Fruit fly (Drosophila melanogaster) whole organism, embryonic: ENCODE results near the gene CG31141.

Source experiments
- B-H2 ChIP-seq: fragments of 200-800 bp; sonication (Bioruptor generic); optimal IDR thresholded peaks from 2 replicates; lab custom pipeline; 2018; ENCODE audit warnings: missing biosample characterization, mild to moderate bottlenecking, missing genetic modification characterization
- Blimp-1 ChIP-seq: fragments of 200-800 bp; sonication (Bioruptor generic); optimal IDR thresholded peaks from 3 replicates; lab custom pipeline; 2018; ENCODE audit warnings: missing biosample characterization, missing genetic modification characterization, mild to moderate bottlenecking, moderate library complexity, missing genetic modification reagents
- CG10979 ChIP-seq: fragments of 200-800 bp; sonication (Bioruptor generic); optimal IDR thresholded peaks from 2 replicates; lab custom pipeline; 2018; ENCODE audit warnings: missing biosample characterization, mild to moderate bottlenecking, missing genetic modification characterization, moderate library complexity
- CG12299 ChIP-seq: fragments of 200-800 bp; sonication (Bioruptor generic); optimal IDR thresholded peaks from 2 replicates; lab custom pipeline; 2018; ENCODE audit warnings: missing biosample characterization, mild to moderate bottlenecking, missing genetic modification characterization
- CG16813 ChIP-seq: fragments of 200-800 bp; sonication (Bioruptor generic); IDR thresholded peaks from 3 replicates; pipeline ENCODE4 v1.3.6; 2022; ENCODE audit warnings: missing biosample characterization, missing genetic modification characterization; ENCODE audit not compliant: partially characterized antibody
- CG16815 ChIP-seq: fragments of 200-800 bp; sonication (Bioruptor generic); optimal IDR thresholded peaks from 3 replicates; lab custom pipeline; 2017; ENCODE audit warnings: missing biosample characterization, mild to moderate bottlenecking, missing genetic modification characterization
- CG17328 ChIP-seq: fragments of 200-800 bp; sonication (Bioruptor generic); IDR thresholded peaks from 2 replicates; pipeline ENCODE4 v1.3.6; 2022; ENCODE audit warnings: missing biosample characterization, missing genetic modification characterization
- CG18262 ChIP-seq: fragments of 200-800 bp; optimal IDR thresholded peaks from 3 replicates; lab custom pipeline; 2019; ENCODE audit warnings: missing biosample characterization, mild to moderate bottlenecking, missing genetic modification characterization, moderate library complexity
- CG2116 ChIP-seq: fragments of 200-800 bp; sonication (Bioruptor generic); optimal IDR thresholded peaks from 3 replicates; lab custom pipeline; 2018; ENCODE audit warnings: missing biosample characterization, mild to moderate bottlenecking, missing genetic modification characterization
- CG31224 ChIP-seq: fragments of 200-800 bp; sonication (Bioruptor generic); IDR thresholded peaks from 2 replicates; pipeline ENCODE4 v1.3.6; 2022; ENCODE audit warnings: missing biosample characterization, missing genetic modification characterization
- CG3163 ChIP-seq: fragments of 200-800 bp; sonication (Bioruptor generic); optimal IDR thresholded peaks from 3 replicates; lab custom pipeline; 2016; ENCODE audit warnings: missing biosample characterization, missing genetic modification characterization
- CG4328 ChIP-seq: fragments of 200-800 bp; sonication (Bioruptor generic); optimal IDR thresholded peaks from 3 replicates; lab custom pipeline; 2017; ENCODE audit warnings: missing biosample characterization, missing genetic modification reagents, missing genetic modification characterization
- CG6791 ChIP-seq: fragments of 200-800 bp; sonication (Bioruptor generic); IDR thresholded peaks from 3 replicates; pipeline ENCODE4 v1.3.6; 2022; ENCODE audit warnings: missing biosample characterization, missing genetic modification characterization; ENCODE audit not compliant: partially characterized antibody
- CG8478 ChIP-seq: fragments of >200 bp; optimal IDR thresholded peaks from 2 replicates; lab custom pipeline; 2018
- CTCF ChIP-seq: fragments of 200-800 bp; sonication (Bioruptor generic); optimal IDR thresholded peaks from 2 replicates; lab custom pipeline; 2017; ENCODE audit warnings: missing biosample characterization, mild to moderate bottlenecking, missing genetic modification characterization, moderate library complexity
- CkIIα-i1 ChIP-seq: fragments of 200-800 bp; sonication (Bioruptor generic); IDR thresholded peaks from 2 replicates; pipeline ENCODE4 v1.3.6; 2022; ENCODE audit warnings: missing biosample characterization, missing genetic modification characterization
- Drgx ChIP-seq: fragments of 200-800 bp; sonication (Bioruptor generic); IDR thresholded peaks from 2 replicates; pipeline ENCODE4 v1.3.6; 2022; ENCODE audit warnings: missing biosample characterization, missing genetic modification characterization
- HmgZ ChIP-seq: fragments of 200-800 bp; sonication (Bioruptor generic); optimal IDR thresholded peaks from 2 replicates; lab custom pipeline; 2018; ENCODE audit warnings: missing biosample characterization, mild to moderate bottlenecking, missing genetic modification characterization
- Hmr ChIP-seq: fragments of 200-800 bp; sonication (Bioruptor generic); optimal IDR thresholded peaks from 3 replicates; lab custom pipeline; 2017; ENCODE audit warnings: mild to moderate bottlenecking, missing biosample characterization, missing genetic modification reagents, missing genetic modification characterization
- Hr3 ChIP-seq: fragments of 200-800 bp; sonication (Bioruptor generic); optimal IDR thresholded peaks from 3 replicates; lab custom pipeline; 2016; ENCODE audit warnings: missing biosample characterization, missing genetic modification characterization
- Hr39 ChIP-seq: fragments of >200 bp; optimal IDR thresholded peaks from 2 replicates; lab custom pipeline; 2017
- Lpt ChIP-seq: fragments of >200 bp; optimal IDR thresholded peaks from 2 replicates; lab custom pipeline; 2018; ENCODE audit warnings: missing biosample characterization, missing genetic modification characterization
- MBD-R2 ChIP-seq: fragments of 200-800 bp; sonication (Bioruptor generic); IDR thresholded peaks from 2 replicates; pipeline ENCODE4 v1.3.6; 2022; ENCODE audit warnings: missing biosample characterization, missing genetic modification characterization
- Med ChIP-seq: fragments of 200-800 bp; sonication (Bioruptor generic); peaks from one replicate; lab custom pipeline; 2016; ENCODE audit warnings: missing biosample characterization, missing genetic modification characterization, mild to moderate bottlenecking, inconsistent platforms, moderate library complexity
- Stat92E ChIP-seq, 3 experiments: fragments of >200 bp in 2 of 3; fragments of 200-800 bp in 1 of 3; sonication (Bioruptor generic) in 1 of 3; optimal IDR thresholded peaks; 2 replicates each; lab custom pipeline; 2017 to 2019; ENCODE audit warnings: missing biosample characterization in 3 of 3, missing genetic modification characterization in 3 of 3, mild to moderate bottlenecking in 1 of 3, moderate library complexity in 1 of 3
- bbx ChIP-seq: fragments of 200-800 bp; sonication (Bioruptor generic); IDR thresholded peaks from 2 replicates; pipeline ENCODE4 v1.3.6; 2022; ENCODE audit warnings: missing biosample characterization, missing genetic modification characterization; ENCODE audit not compliant: partially characterized antibody
- bcd ChIP-seq: fragments of 200-800 bp; sonication (Bioruptor generic); optimal IDR thresholded peaks from 2 replicates; lab custom pipeline; 2017; ENCODE audit warnings: missing biosample characterization, mild to moderate bottlenecking, missing genetic modification characterization
- cato ChIP-seq: fragments of 200-800 bp; sonication (Bioruptor generic); optimal IDR thresholded peaks from 2 replicates; lab custom pipeline; 2016; ENCODE audit warnings: missing biosample characterization, missing genetic modification characterization, borderline replicate concordance
- dm ChIP-seq: fragments of 200-800 bp; sonication (Bioruptor generic); optimal IDR thresholded peaks from 3 replicates; lab custom pipeline; 2016; ENCODE audit warnings: missing biosample characterization, missing genetic modification characterization
- gem ChIP-seq: fragments of 200-800 bp; sonication (Bioruptor generic); optimal IDR thresholded peaks from 2 replicates; lab custom pipeline; 2019; ENCODE audit warnings: missing biosample characterization, mild to moderate bottlenecking, missing genetic modification characterization, moderate library complexity
- her ChIP-seq: fragments of 200-800 bp; sonication (Bioruptor generic); optimal IDR thresholded peaks from 2 replicates; lab custom pipeline; 2016; ENCODE audit warnings: missing biosample characterization, missing genetic modification characterization
- insv ChIP-seq, 2 experiments: fragments of 200-800 bp; sonication (Bioruptor generic); optimal IDR thresholded peaks; 3 replicates each; lab custom pipeline; 2016 to 2018; ENCODE audit warnings: missing biosample characterization in 2 of 2, missing genetic modification characterization in 2 of 2
- jigr1 ChIP-seq: fragments of 200-800 bp; sonication (Bioruptor generic); IDR thresholded peaks from 3 replicates; pipeline ENCODE4 v1.3.6; 2022; ENCODE audit warnings: missing biosample characterization, missing genetic modification characterization
- maf-S ChIP-seq: fragments of 200-800 bp; sonication (Bioruptor generic); optimal IDR thresholded peaks from 2 replicates; lab custom pipeline; 2016; ENCODE audit warnings: missing biosample characterization, missing genetic modification characterization
- pb ChIP-seq: fragments of 200-800 bp; sonication (Bioruptor generic); optimal IDR thresholded peaks from 3 replicates; lab custom pipeline; 2016; ENCODE audit warnings: missing biosample characterization, missing genetic modification characterization
- sens ChIP-seq: fragments of 200-800 bp; sonication (Bioruptor generic); peaks from one replicate; lab custom pipeline; 2016; ENCODE audit warnings: missing biosample characterization, missing genetic modification characterization
- sna ChIP-seq: fragments of 200-800 bp; sonication (Bioruptor generic); IDR thresholded peaks from 2 replicates; pipeline ENCODE4 v1.3.6; 2022; ENCODE audit warnings: missing biosample characterization, missing genetic modification characterization; ENCODE audit not compliant: partially characterized antibody
- stwl ChIP-seq: fragments of 200-800 bp; sonication (Bioruptor generic); optimal IDR thresholded peaks from 3 replicates; lab custom pipeline; 2018; ENCODE audit warnings: missing biosample characterization, mild to moderate bottlenecking, missing genetic modification characterization, moderate library complexity
- tap ChIP-seq: fragments of 200-800 bp; optimal IDR thresholded peaks from 3 replicates; lab custom pipeline; 2019; ENCODE audit warnings: missing biosample characterization, mild to moderate bottlenecking, missing genetic modification characterization, moderate library complexity
- tgo ChIP-seq: fragments of 200-800 bp; sonication (Bioruptor generic); IDR thresholded peaks from 3 replicates; pipeline ENCODE4 v1.3.6; 2022; ENCODE audit warnings: missing biosample characterization, missing genetic modification characterization
- vvl ChIP-seq: fragments of 200-800 bp; sonication (Bioruptor generic); IDR thresholded peaks from 2 replicates; pipeline ENCODE4 v1.3.6; 2022; ENCODE audit warnings: missing biosample characterization, missing genetic modification characterization

The CG31141 gene

dm6 chr3R:23900092-23900491, 23.0 kb upstream of the CG31141 start:
- TF ChIP-seq CG10979 = peak; percentile 60
- no peak for TF ChIP-seq vvl (GFP tag; lab: Robert Waterston, UW)
- TF ChIP-seq Hr3 = no peak
- peak; percentile 81 for TF ChIP-seq CTCF (GFP tag; lab: Kevin White, UChicago)
- TF ChIP-seq maf-S (GFP tag; lab: Kevin White, UChicago) = no peak

dm6 chr3R:23902034-23902433, 21.1 kb upstream of the CG31141 start:
- no peak for TF ChIP-seq tgo (GFP tag; lab: Robert Waterston, UW)
- TF ChIP-seq CG16815 (GFP tag; lab: Kevin White, UChicago) = no peak
- no peak for TF ChIP-seq CG16813
- TF ChIP-seq Lpt (GFP tag; lab: Kevin White, UChicago) = no peak
- no peak for TF ChIP-seq cato
- TF ChIP-seq Hmr = no peak
- TF ChIP-seq Drgx (GFP tag; lab: Robert Waterston, UW) = 0 out of 2 replicates have a peak, but pooled peaks have one; percentile 12

dm6 chr3R:23902557-23902956, 20.5 kb upstream of the CG31141 start:
- TF ChIP-seq bcd (GFP tag; lab: Kevin White, UChicago) (no peak), sna (GFP tag; lab: Robert Waterston, UW) (no peak), CG16815 (GFP tag; lab: Kevin White, UChicago) (no peak), CkIIα-i1 (no peak), Blimp-1 (GFP tag; lab: Kevin White, UChicago) (no peak), CG17328 (GFP tag; lab: Robert Waterston, UW) (no peak), tap (tag; lab: Kevin White, UChicago) (no peak), CG2116 (GFP tag; lab: Kevin White, UChicago) (peak; percentile 91), stwl (tag; lab: Kevin White, UChicago) (peak; percentile 81), CG18262 (no peak), HmgZ (no peak), CG8478 (no peak), B-H2 (GFP tag; lab: Kevin White, UChicago) (no peak), vvl (GFP tag; lab: Robert Waterston, UW) (0 out of 2 replicates have a peak, but pooled peaks have one; percentile 16), jigr1 (GFP tag; lab: Robert Waterston, UW) (no peak), MBD-R2 (GFP tag; lab: Robert Waterston, UW) (no peak), CG3163 (GFP tag; lab: Kevin White, UChicago) (no peak), CG4328 (GFP tag; lab: Kevin White, UChicago) (no peak), pb (GFP tag; lab: Kevin White, UChicago) (no peak), sens (GFP tag; lab: Kevin White, UChicago) (no peak), dm (GFP tag; lab: Kevin White, UChicago) (no peak), bbx (no peak), CG6791 (GFP tag; lab: Robert Waterston, UW) (no peak), CG12299 (tag; lab: Kevin White, UChicago) (no peak), CTCF (GFP tag; lab: Kevin White, UChicago) (peak; percentile 60), CG31224 (GFP tag; lab: Robert Waterston, UW) (no peak), her (GFP tag; lab: Kevin White, UChicago) (no peak), Hr39 (lab: Kevin White, UChicago) (no peak), Med (peak; percentile 34), insv (GFP tag; optimal IDR thresholded peaks at IDR 0.05; lab: Kevin White, UChicago) (no peak), gem (tag; lab: Kevin White, UChicago) (no peak), Stat92E (GFP tag; optimal IDR thresholded peaks at IDR 0.05; lab: Kevin White, UChicago) (no peak)
